Worm (Caenorhabditis elegans) whole organism, L4 larva: ENCODE results near the gene Y54G2A.26.

Experiments used
- D1046.2 ChIP-seq: fragments of 200-800 bp; sonication (Bioruptor generic); IDR thresholded peaks from 2 replicates; pipeline ENCODE4 v1.3.6; 2022; ENCODE audit warnings: missing genetic modification characterization, missing compliant biosample characterization
- F10B5.3 ChIP-seq: sonication (generic microtip); optimal IDR thresholded peaks from 2 replicates; lab custom pipeline; 2016; ENCODE audit warnings: mild to moderate bottlenecking, missing genetic modification characterization, missing compliant biosample characterization
- ZK337.2 ChIP-seq: fragments of 200-800 bp; sonication (Bioruptor generic); IDR thresholded peaks from 2 replicates; pipeline ENCODE4 v1.3.6; 2022; ENCODE audit warnings: missing genetic modification reagents, missing genetic modification characterization, missing compliant biosample characterization
- ZK546.5 ChIP-seq, 2 experiments: sonication (generic microtip); optimal IDR thresholded peaks; 2 replicates each; lab custom pipeline; 2017; ENCODE audit warnings: missing biosample characterization in 2 of 2, missing genetic modification characterization in 2 of 2
- aha-1 ChIP-seq: fragments of 150-350 bp; peaks from one replicate; lab custom pipeline; 2014; ENCODE audit warnings: missing biosample characterization, missing genetic modification characterization
- ceh-20 ChIP-seq: fragments of 200-800 bp; sonication (Bioruptor generic); IDR thresholded peaks from 2 replicates; pipeline ENCODE4 v1.3.6; 2022; ENCODE audit warnings: missing genetic modification reagents, missing genetic modification characterization, missing compliant biosample characterization
- ceh-44 ChIP-seq: fragments of 200-800 bp; sonication (Bioruptor generic); IDR thresholded peaks from 2 replicates; pipeline ENCODE4 v1.3.6; 2022; ENCODE audit warnings: missing genetic modification reagents, missing genetic modification characterization, missing compliant biosample characterization
- ceh-82 ChIP-seq: sonication (generic microtip); optimal IDR thresholded peaks from 2 replicates; lab custom pipeline; 2017; ENCODE audit warnings: missing biosample characterization, missing genetic modification characterization
- dmd-9 ChIP-seq: fragments of 200-800 bp; sonication (Bioruptor generic); IDR thresholded peaks from 2 replicates; pipeline ENCODE4 v1.3.6; 2022; ENCODE audit warnings: missing genetic modification reagents, missing genetic modification characterization, missing compliant biosample characterization
- duxl-1 ChIP-seq: sonication (generic microtip); optimal IDR thresholded peaks from 2 replicates; lab custom pipeline; 2016; ENCODE audit warnings: mild to moderate bottlenecking, missing genetic modification characterization, moderate library complexity, missing compliant biosample characterization; ENCODE audit not compliant: poor library complexity
- egl-27 ChIP-seq: sonication (generic microtip); optimal IDR thresholded peaks from 3 replicates; lab custom pipeline; 2017; ENCODE audit warnings: missing biosample characterization, missing genetic modification reagents, missing genetic modification characterization
- egl-43 ChIP-seq: fragments of 200-800 bp; sonication (Bioruptor generic); IDR thresholded peaks from 2 replicates; pipeline ENCODE4 v1.3.6; 2022; ENCODE audit warnings: missing genetic modification reagents, missing genetic modification characterization, missing compliant biosample characterization
- fkh-10 ChIP-seq: fragments of 150-350 bp; optimal IDR thresholded peaks from 2 replicates; lab custom pipeline; 2014; ENCODE audit warnings: missing biosample characterization, missing genetic modification reagents, missing genetic modification characterization
- fos-1 ChIP-seq: fragments of 150-350 bp; optimal IDR thresholded peaks from 2 replicates; lab custom pipeline; 2014; ENCODE audit warnings: missing biosample characterization, missing genetic modification characterization
- gei-8 ChIP-seq: fragments of 200-800 bp; sonication (Bioruptor generic); optimal IDR thresholded peaks from 2 replicates; lab custom pipeline; 2018; ENCODE audit warnings: mild to moderate bottlenecking, missing genetic modification characterization, missing compliant biosample characterization
- hlh-30 ChIP-seq: sonication (generic microtip); optimal IDR thresholded peaks from 2 replicates; lab custom pipeline; 2017; ENCODE audit warnings: antibody characterized with exemption, mild to moderate bottlenecking, missing genetic modification characterization, missing compliant biosample characterization; ENCODE audit not compliant: insufficient read depth
- lin-29 ChIP-seq: fragments of 200-800 bp; sonication (Bioruptor generic); IDR thresholded peaks from 2 replicates; pipeline ENCODE4 v1.3.6; 2022; ENCODE audit warnings: missing genetic modification reagents, missing genetic modification characterization, missing compliant biosample characterization
- mes-2 ChIP-seq: sonication (generic microtip); optimal IDR thresholded peaks from 2 replicates; lab custom pipeline; 2016; ENCODE audit warnings: missing genotype, mild to moderate bottlenecking, missing genetic modification characterization, missing compliant biosample characterization; ENCODE audit not compliant: poor library complexity, severe bottlenecking
- mxl-2 ChIP-seq: fragments of 200-800 bp; sonication (Bioruptor generic); conservative IDR thresholded peaks from 2 replicates; pipeline ENCODE4 v1.3.6; 2022; ENCODE audit warnings: missing genetic modification reagents, missing genetic modification characterization, missing compliant biosample characterization
- nhr-41 ChIP-seq: fragments of 200-800 bp; sonication (Bioruptor generic); IDR thresholded peaks from 2 replicates; pipeline ENCODE4 v1.3.6; 2022; ENCODE audit warnings: missing genetic modification reagents, missing genetic modification characterization, missing compliant biosample characterization
- nhr-42 ChIP-seq: fragments of 200-800 bp; sonication (Bioruptor generic); IDR thresholded peaks from 2 replicates; pipeline ENCODE4 v1.3.6; 2022; ENCODE audit warnings: missing genetic modification characterization, missing compliant biosample characterization
- nhr-6 ChIP-seq: fragments of 150-350 bp; optimal IDR thresholded peaks from 2 replicates; lab custom pipeline; 2014; ENCODE audit warnings: missing biosample characterization, missing genetic modification characterization
- nhr-76 ChIP-seq: fragments of 150-350 bp; optimal IDR thresholded peaks from 2 replicates; lab custom pipeline; 2014; ENCODE audit warnings: missing biosample characterization, missing genetic modification characterization
- php-3 ChIP-seq: fragments of 200-800 bp; sonication (Bioruptor generic); IDR thresholded peaks from 2 replicates; pipeline ENCODE4 v1.3.6; 2022; ENCODE audit warnings: missing genetic modification reagents, missing genetic modification characterization, missing compliant biosample characterization
- rbr-2 ChIP-seq: sonication (generic microtip); optimal IDR thresholded peaks from 2 replicates; lab custom pipeline; 2016; ENCODE audit warnings: missing genotype, missing genetic modification characterization, missing compliant biosample characterization
- set-16 ChIP-seq: fragments of 200-800 bp; sonication (Bioruptor generic); IDR thresholded peaks from 2 replicates; pipeline ENCODE4 v1.3.6; 2022; ENCODE audit warnings: missing genetic modification reagents, missing genetic modification characterization, missing compliant biosample characterization
- snpc-1.2 ChIP-seq: fragments of 200-800 bp; sonication (Bioruptor generic); IDR thresholded peaks from 2 replicates; pipeline ENCODE4 v1.3.6; 2022; ENCODE audit warnings: missing genetic modification reagents, missing genetic modification characterization, missing compliant biosample characterization
- tag-97 ChIP-seq: fragments of 200-800 bp; sonication (Bioruptor generic); IDR thresholded peaks from 2 replicates; pipeline ENCODE4 v1.3.6; 2022; ENCODE audit warnings: missing genetic modification characterization, missing compliant biosample characterization
- unc-62 ChIP-seq, 3 experiments: fragments of 150-350 bp in 1 of 3; sonication (generic microtip); optimal IDR thresholded peaks in 2 of 3; peaks in 1 of 3; 1 replicate in 1 of 3; 2 replicates in 2 of 3; lab custom pipeline; 2014 to 2017; ENCODE audit warnings: missing biosample characterization in 3 of 3, missing genetic modification characterization in 3 of 3, missing genetic modification reagents in 3 of 3, missing genotype in 1 of 3
- zfp-3 ChIP-seq: fragments of 200-800 bp; sonication (Bioruptor generic); conservative IDR thresholded peaks from 2 replicates; pipeline ENCODE4 v1.3.6; 2022; ENCODE audit warnings: missing genetic modification reagents, missing genetic modification characterization, missing compliant biosample characterization
- ztf-11 ChIP-seq: fragments of 150-350 bp; optimal IDR thresholded peaks from 2 replicates; lab custom pipeline; 2014; ENCODE audit warnings: missing biosample characterization, missing genetic modification characterization
- ztf-7 ChIP-seq: fragments of 150-350 bp; optimal IDR thresholded peaks from 2 replicates; lab custom pipeline; 2014; ENCODE audit warnings: missing biosample characterization, missing genetic modification characterization

Y54G2A.26 gene

DNA sequence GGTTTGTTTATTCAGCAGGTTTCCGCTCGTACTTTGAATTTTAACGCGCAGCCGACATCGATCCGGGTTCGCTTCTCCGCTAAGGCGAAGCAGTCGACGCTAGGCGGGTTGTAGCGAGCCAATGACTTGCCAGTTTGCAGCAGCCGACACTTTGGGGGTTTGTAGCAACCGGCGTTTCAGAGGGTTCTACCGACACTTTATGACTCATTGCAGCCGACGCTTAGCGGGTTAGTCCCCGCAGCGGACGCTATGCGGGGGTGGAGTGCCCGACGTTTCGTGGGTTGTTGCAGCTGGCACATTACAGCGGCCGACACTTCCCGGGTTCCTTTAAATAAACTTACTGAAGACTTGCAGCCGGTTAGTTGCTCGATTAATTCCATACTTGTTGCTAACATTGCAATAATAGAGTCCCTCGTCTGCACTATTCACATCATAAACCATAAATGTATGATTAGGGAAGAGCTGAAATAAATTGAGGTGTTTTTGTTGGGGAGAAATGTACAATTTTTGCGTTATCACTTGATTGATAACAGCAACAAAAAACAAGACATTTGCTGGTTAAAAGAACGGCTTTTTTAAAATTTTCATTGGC, 25.8 kb downstream of the Y54G2A.26 start, which contains the start of gene Y54G2A.57:
Y54G2A.57 (plus strand) TSS at position 542 of the 592 bp plus-strand sequence.
- TF ChIP-seq D1046.2 (no peak), dmd-9 (no peak), nhr-42 (no peak), snpc-1.2 (GFP tag; lab: Robert Waterston, UW) (no peak), egl-43 (GFP tag; lab: Robert Waterston, UW) (0 out of 2 replicates have a peak, but pooled peaks have one; percentile 23), ZK546.5 (tag; optimal IDR thresholded peaks at IDR 0.05; lab: Kevin White, UChicago) (no peak), set-16 (GFP tag; lab: Robert Waterston, UW) (peak; percentile 69), tag-97 (GFP tag; lab: Robert Waterston, UW) (no peak), unc-62 (GFP tag; optimal IDR thresholded peaks at IDR 0.05 in 1 of 2; lab: Kevin White, UChicago) (peak in 1 of 2 experiments; percentile 29), unc-62 (tag; optimal IDR thresholded peaks at IDR 0.05; lab: Kevin White, UChicago) (no peak), ceh-44 (no peak)

DNA sequence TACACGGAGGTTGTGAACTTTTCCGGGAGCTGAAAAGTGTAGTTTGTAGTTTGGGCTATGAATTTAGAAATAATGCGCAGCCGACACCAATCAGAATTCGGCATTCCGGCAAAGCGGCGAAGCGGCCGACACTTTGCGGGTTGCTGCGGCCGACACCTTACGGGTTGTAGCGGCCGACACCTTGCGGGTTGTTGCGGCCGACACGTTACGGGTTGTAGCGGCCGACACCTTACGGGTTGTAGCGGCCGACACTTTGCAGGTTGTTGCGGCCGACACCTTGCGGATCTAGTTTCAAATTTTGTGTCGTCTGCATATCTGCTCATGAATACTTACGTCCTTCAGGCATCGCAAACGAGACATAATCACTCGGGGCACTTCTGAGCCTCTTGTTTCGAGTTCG, 28.4 kb downstream of the Y54G2A.26 start:
- TF ChIP-seq ZK546.5 (tag; optimal IDR thresholded peaks at IDR 0.05; lab: Kevin White, UChicago) = no peak
- TF ChIP-seq lin-29 (GFP tag; lab: Robert Waterston, UW) = no peak
- TF ChIP-seq ZK337.2 (GFP tag; lab: Robert Waterston, UW) = no peak
- TF ChIP-seq zfp-3 (GFP tag; lab: Robert Waterston, UW) = no peak
- no peak for TF ChIP-seq hlh-30
- no peak for TF ChIP-seq duxl-1 (tag; lab: Kevin White, UChicago)
- TF ChIP-seq set-16 (GFP tag; lab: Robert Waterston, UW) = peak; percentile 80
- TF ChIP-seq fos-1 (tag; lab: Kevin White, UChicago) = no peak
- TF ChIP-seq ztf-11 = no peak
- TF ChIP-seq ceh-82 (tag; lab: Kevin White, UChicago) = no peak
- TF ChIP-seq egl-27 (tag; lab: Kevin White, UChicago) = no peak
- 0 out of 2 replicates have a peak, but pooled peaks have one; percentile 33 for TF ChIP-seq D1046.2

DNA sequence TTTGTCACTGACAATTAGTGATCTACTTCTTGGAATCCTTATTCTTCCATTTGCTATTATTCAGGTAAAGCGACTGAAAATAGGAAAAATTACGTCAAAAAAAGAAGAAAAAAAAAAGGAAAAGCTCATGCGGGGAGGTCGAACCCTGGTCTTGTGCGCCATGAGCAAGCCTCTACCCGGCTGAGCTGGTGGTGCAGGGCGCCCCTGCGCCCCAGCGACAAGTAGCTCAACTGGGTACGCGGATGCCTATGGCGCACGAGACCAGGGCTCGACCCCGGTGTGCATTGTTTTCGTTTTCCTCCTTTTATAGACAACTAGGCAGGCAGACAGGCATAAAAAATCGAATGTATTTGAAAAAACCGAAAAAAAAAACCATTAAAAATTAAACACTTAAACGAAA, 35.0 kb downstream of the Y54G2A.26 start:
- no peak for TF ChIP-seq mxl-2 (GFP tag; lab: Robert Waterston, UW)
- no peak for TF ChIP-seq ZK337.2 (GFP tag; lab: Robert Waterston, UW)
- TF ChIP-seq gei-8 = no peak
- TF ChIP-seq nhr-76 (tag; lab: Kevin White, UChicago) = no peak
- no peak for TF ChIP-seq fkh-10 (GFP tag; lab: Kevin White, UChicago)
- no peak for TF ChIP-seq nhr-41 (GFP tag; lab: Robert Waterston, UW)
- no peak for TF ChIP-seq egl-27 (tag; lab: Kevin White, UChicago)
- TF ChIP-seq unc-62 (GFP tag; optimal IDR thresholded peaks at IDR 0.05 in 1 of 2; lab: Kevin White, UChicago) = peak in 1 of 2 experiments; percentile 29
- TF ChIP-seq unc-62 (tag; optimal IDR thresholded peaks at IDR 0.05; lab: Kevin White, UChicago) = no peak
- no peak for TF ChIP-seq mes-2
- no peak for TF ChIP-seq rbr-2 (tag; lab: Kevin White, UChicago)
- TF ChIP-seq ceh-20 (GFP tag; lab: Robert Waterston, UW) = no peak
- TF ChIP-seq php-3 (GFP tag; lab: Robert Waterston, UW) = no peak
- TF ChIP-seq nhr-6 = no peak
- peak; percentile 86 for TF ChIP-seq set-16 (GFP tag; lab: Robert Waterston, UW)
- no peak for TF ChIP-seq F10B5.3

DNA sequence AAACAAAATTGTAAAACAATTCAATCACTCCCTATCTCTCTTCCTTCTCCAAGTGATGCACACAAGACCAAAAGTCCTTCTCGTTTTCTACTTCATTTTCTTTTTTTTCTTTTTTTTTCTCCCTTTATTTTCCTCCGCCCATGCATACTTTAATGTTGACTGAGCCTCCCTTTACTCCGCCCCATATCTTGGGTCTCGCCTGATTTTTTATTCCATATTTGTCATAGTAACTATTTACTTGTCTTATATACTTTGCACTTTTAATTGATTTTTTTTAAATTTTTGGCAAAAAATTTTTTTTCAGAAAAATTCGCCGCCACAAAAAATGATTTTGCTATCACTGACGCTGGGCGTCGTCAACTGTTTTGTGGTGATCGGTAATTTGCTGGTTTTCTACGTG, 35.5 kb downstream of the Y54G2A.26 start, which contains the start of gene ser-6:
ser-6 (plus strand) TSS at position 301 of the 400 bp plus-strand sequence.
- TF ChIP-seq ztf-7 (tag; lab: Kevin White, UChicago) = no peak
- TF ChIP-seq aha-1 = peak; percentile 63
